Fruit fly (Drosophila melanogaster): Measurements from ENCODE around the gene GILT1.

Gene GILT1

DNA sequence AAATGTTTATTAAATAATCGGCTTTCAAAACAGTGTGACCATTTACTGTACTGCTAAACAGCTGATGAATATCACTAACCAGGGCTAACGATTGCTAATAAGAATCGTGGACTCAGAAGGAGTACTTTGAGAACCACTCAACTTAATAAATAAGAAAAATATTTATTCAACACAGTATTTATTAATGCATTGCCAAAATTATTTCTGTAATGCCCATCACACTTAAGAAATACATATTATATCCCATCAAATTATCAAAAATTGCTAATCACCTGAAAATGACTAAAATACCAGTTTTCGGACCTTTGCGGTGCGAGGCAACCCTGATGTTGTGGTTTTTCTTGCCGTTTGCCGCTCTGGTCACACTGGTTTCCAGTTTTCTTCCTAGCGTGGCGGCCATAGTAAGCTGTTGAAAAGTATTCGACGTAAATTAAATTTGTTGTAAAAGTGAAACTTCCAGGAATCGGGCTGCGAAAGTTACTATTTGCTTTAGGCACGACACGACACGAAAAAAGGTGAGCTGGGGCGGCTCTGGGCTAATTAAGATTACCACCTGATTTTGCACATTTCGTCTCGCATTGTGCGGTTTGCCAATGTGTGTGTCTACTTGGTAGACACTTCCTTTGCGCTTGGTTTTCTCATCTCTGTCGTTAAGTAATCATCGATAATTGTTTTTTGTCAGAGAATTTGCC is 19.8 kb downstream of the GILT1 start, which contains the start of the genes mRpS21 and Droj2 (continued):
- TF ChIP-seq dan (GFP tag; IDR thresholded peaks at IDR 0.05), result no peak
- TF ChIP-seq CG8478 (optimal IDR thresholded peaks at IDR 0.05), result no peak
- TF ChIP-seq MBD-R2 (GFP tag; IDR thresholded peaks at IDR 0.05), result peak; percentile 88
- no peak for TF ChIP-seq CG11093 (GFP tag; IDR thresholded peaks at IDR 0.05)
- TF ChIP-seq CG11398 (GFP tag; optimal IDR thresholded peaks at IDR 0.05), result no peak
- peak; percentile 62 for TF ChIP-seq trem (tag; optimal IDR thresholded peaks at IDR 0.05)
- TF ChIP-seq ewg (GFP tag; optimal IDR thresholded peaks at IDR 0.05), result peak; percentile 26
- peak; percentile 89 for TF ChIP-seq CG7928 (GFP tag; optimal IDR thresholded peaks at IDR 0.05)
- peak; percentile 77 for TF ChIP-seq CG17361 (GFP tag; IDR thresholded peaks at IDR 0.05)
- peak; percentile 26; the same call in 1 of the 3 replicates for TF ChIP-seq otp (GFP tag; IDR thresholded peaks at IDR 0.05)
- TF ChIP-seq CG8281 (tag; optimal IDR thresholded peaks at IDR 0.05), result no peak
- TF ChIP-seq salm (tag; optimal IDR thresholded peaks at IDR 0.05), result peak; percentile 41
- no peak for TF ChIP-seq Side (GFP tag; optimal IDR thresholded peaks at IDR 0.05)
- TF ChIP-seq H2.0 (GFP tag; IDR thresholded peaks at IDR 0.05), result no peak
- peak; percentile 82 for TF ChIP-seq Ets97D (GFP tag; optimal IDR thresholded peaks at IDR 0.05)
- TF ChIP-seq CG31365 (tag; optimal IDR thresholded peaks at IDR 0.05), result no peak
- peak; percentile 37; the same call in 1 of the 2 replicates for TF ChIP-seq ranshi (GFP tag; IDR thresholded peaks at IDR 0.05)
- TF ChIP-seq B-H2 (GFP tag; optimal IDR thresholded peaks at IDR 0.05), result no peak
- peak; percentile 25 for TF ChIP-seq ab (GFP tag; optimal IDR thresholded peaks at IDR 0.05)
- TF ChIP-seq bcd (GFP tag; optimal IDR thresholded peaks at IDR 0.05), result peak; percentile 57
- TF ChIP-seq CG4282 (GFP tag; optimal IDR thresholded peaks at IDR 0.05), result no peak
- no peak for TF ChIP-seq CG3163 (GFP tag; optimal IDR thresholded peaks at IDR 0.05)
- no peak for TF ChIP-seq CG3065 (GFP tag; optimal IDR thresholded peaks at IDR 0.05)
- TF ChIP-seq CG15696 (tag; optimal IDR thresholded peaks at IDR 0.05), result peak; percentile 57
- TF ChIP-seq Hey (tag; optimal IDR thresholded peaks at IDR 0.05), result no peak
- TF ChIP-seq CG1603 (tag; optimal IDR thresholded peaks at IDR 0.05), result peak; percentile 24
- TF ChIP-seq twi (tag; optimal IDR thresholded peaks at IDR 0.05), result peak; percentile 63
- no peak for TF ChIP-seq sna (GFP tag; IDR thresholded peaks at IDR 0.05; ENCODE audit: partially characterized antibody)
- TF ChIP-seq stwl (tag; optimal IDR thresholded peaks at IDR 0.05), result peak; percentile 84
- no peak for TF ChIP-seq CG2199 (GFP tag; IDR thresholded peaks at IDR 0.05)
- TF ChIP-seq CG10565 (GFP tag; optimal IDR thresholded peaks at IDR 0.05), result no peak
- peak; percentile 77 for TF ChIP-seq sug (tag; optimal IDR thresholded peaks at IDR 0.05)
- TF ChIP-seq sob (GFP tag; IDR thresholded peaks at IDR 0.05), result peak; percentile 59
- no peak for TF ChIP-seq toy (GFP tag; IDR thresholded peaks at IDR 0.05)
- peak; percentile 28 for TF ChIP-seq CG8290 (GFP tag; optimal IDR thresholded peaks at IDR 0.05)
- TF ChIP-seq CG8290 (tag; optimal IDR thresholded peaks at IDR 0.05), result peak in 1 of 2 experiments; percentile 17
- TF ChIP-seq CG1647 (GFP tag; optimal IDR thresholded peaks at IDR 0.05), result no peak
- no peak for TF ChIP-seq CG6813 (GFP tag; optimal IDR thresholded peaks at IDR 0.05)
- TF ChIP-seq kay (GFP tag; optimal IDR thresholded peaks at IDR 0.05), result peak; percentile 12
- no peak for TF ChIP-seq Eip74EF (GFP tag; optimal IDR thresholded peaks at IDR 0.05)
- peak; percentile 71 for TF ChIP-seq CG13624 (GFP tag; optimal IDR thresholded peaks at IDR 0.05)
- TF ChIP-seq Sox102F (GFP tag; optimal IDR thresholded peaks at IDR 0.05), result no peak
- TF ChIP-seq ap (GFP tag; IDR thresholded peaks at IDR 0.05), result no peak
- TF ChIP-seq sc (optimal IDR thresholded peaks at IDR 0.05), result no peak
- TF ChIP-seq sc (GFP tag; optimal IDR thresholded peaks at IDR 0.05), result no peak
- TF ChIP-seq HmgD (GFP tag; optimal IDR thresholded peaks at IDR 0.05), result no peak
- no peak for TF ChIP-seq ATbp (GFP tag; optimal IDR thresholded peaks at IDR 0.05)
- peak; percentile 37 for TF ChIP-seq Dp (GFP tag; optimal IDR thresholded peaks at IDR 0.05)
- peak; percentile 35; the same call in 1 of the 2 replicates for TF ChIP-seq CG31224 (GFP tag; IDR thresholded peaks at IDR 0.05)
- no peak for TF ChIP-seq pfk (GFP tag; optimal IDR thresholded peaks at IDR 0.05)
- peak; percentile 15 for TF ChIP-seq CG18619 (GFP tag; optimal IDR thresholded peaks at IDR 0.05)
